Worm (Caenorhabditis elegans): ENCODE results near the gene fbxa-189.

- TF ChIP-seq aly-1 (tag; optimal IDR thresholded peaks at IDR 0.05) = no peak
- no peak for TF ChIP-seq hmbx-1 (tag; optimal IDR thresholded peaks at IDR 0.05)
Observed at ce11 chrV:17344876-17345275, at the start of gene fbxa-189, which contains the start of gene fbxa-188.

Measured in whole organism, early embryonic.